Fruit fly (Drosophila melanogaster) whole organism, embryonic: Measurements from ENCODE around the gene Sp7.

Experiments used
- Adf1 ChIP-seq: fragments of 200-800 bp; sonication (Bioruptor generic); IDR thresholded peaks from 2 replicates; pipeline ENCODE4 v1.3.6; 2022; ENCODE audit warnings: missing biosample characterization, missing genetic modification characterization
- Atf-2 ChIP-seq: fragments of 200-800 bp; sonication (Bioruptor generic); optimal IDR thresholded peaks from 2 replicates; lab custom pipeline; 2016; ENCODE audit warnings: missing biosample characterization, missing genetic modification characterization
- CG10147 ChIP-seq: fragments of 200-800 bp; sonication (Bioruptor generic); optimal IDR thresholded peaks from 2 replicates; lab custom pipeline; 2019; ENCODE audit warnings: missing biosample characterization, mild to moderate bottlenecking, missing genetic modification characterization, moderate library complexity
- CG10321 ChIP-seq: fragments of 200-800 bp; sonication (Bioruptor generic); IDR thresholded peaks from 2 replicates; pipeline ENCODE4 v1.3.6; 2022; ENCODE audit warnings: missing biosample characterization, missing genetic modification characterization
- CG13287 ChIP-seq: fragments of 200-800 bp; sonication (Bioruptor generic); IDR thresholded peaks from 2 replicates; pipeline ENCODE4 v1.3.6; 2022; ENCODE audit warnings: missing biosample characterization, missing genetic modification characterization; ENCODE audit not compliant: partially characterized antibody
- CG13296 ChIP-seq: fragments of 200-800 bp; sonication (Bioruptor generic); optimal IDR thresholded peaks from 3 replicates; lab custom pipeline; 2018; ENCODE audit warnings: missing biosample characterization, mild to moderate bottlenecking, missing genetic modification characterization
- CG13894 ChIP-seq: fragments of 200-800 bp; sonication (Bioruptor generic); optimal IDR thresholded peaks from 3 replicates; lab custom pipeline; 2018; ENCODE audit warnings: missing biosample characterization, mild to moderate bottlenecking, missing genetic modification characterization, moderate library complexity
- CG1832 ChIP-seq: fragments of 200-800 bp; sonication (Bioruptor generic); optimal IDR thresholded peaks from 2 replicates; lab custom pipeline; 2017; ENCODE audit warnings: missing biosample characterization, mild to moderate bottlenecking, missing genetic modification characterization, inconsistent platforms
- CG31365 ChIP-seq: fragments of 200-800 bp; sonication (Bioruptor generic); optimal IDR thresholded peaks from 2 replicates; lab custom pipeline; 2018; ENCODE audit warnings: missing biosample characterization, mild to moderate bottlenecking, missing genetic modification characterization
- CG3163 ChIP-seq: fragments of 200-800 bp; sonication (Bioruptor generic); optimal IDR thresholded peaks from 3 replicates; lab custom pipeline; 2016; ENCODE audit warnings: missing biosample characterization, missing genetic modification characterization
- CG32767 ChIP-seq: fragments of 200-800 bp; sonication (Bioruptor generic); IDR thresholded peaks from 2 replicates; pipeline ENCODE4 v1.3.6; 2022; ENCODE audit warnings: missing biosample characterization, missing genetic modification characterization
- CG33557 ChIP-seq: fragments of 200-800 bp; sonication (Bioruptor generic); optimal IDR thresholded peaks from 2 replicates; lab custom pipeline; 2019; ENCODE audit warnings: missing biosample characterization, mild to moderate bottlenecking, missing genetic modification characterization, moderate library complexity
- CG34376 ChIP-seq: fragments of 200-800 bp; sonication (Bioruptor generic); optimal IDR thresholded peaks from 2 replicates; lab custom pipeline; 2018; ENCODE audit warnings: missing biosample characterization, mild to moderate bottlenecking, missing genetic modification characterization
- CG6272 ChIP-seq: fragments of 200-800 bp; sonication (Bioruptor generic); IDR thresholded peaks from 2 replicates; pipeline ENCODE4 v1.3.6; 2022; ENCODE audit warnings: missing biosample characterization, missing genetic modification characterization
- CG7745 ChIP-seq: fragments of 200-800 bp; sonication (Bioruptor generic); optimal IDR thresholded peaks from 2 replicates; lab custom pipeline; 2018; ENCODE audit warnings: missing biosample characterization, mild to moderate bottlenecking, missing genetic modification characterization, moderate library complexity
- CG7839 ChIP-seq: fragments of 200-800 bp; sonication (Bioruptor generic); optimal IDR thresholded peaks from 3 replicates; lab custom pipeline; 2018; ENCODE audit warnings: missing biosample characterization, mild to moderate bottlenecking, missing genetic modification characterization, moderate library complexity
- Dad ChIP-seq: fragments of 200-800 bp; sonication (Bioruptor generic); optimal IDR thresholded peaks from 3 replicates; lab custom pipeline; 2016; ENCODE audit warnings: missing biosample characterization, missing genetic modification characterization
- Deaf1 ChIP-seq: fragments of 200-800 bp; optimal IDR thresholded peaks from 3 replicates; lab custom pipeline; 2019; ENCODE audit warnings: missing biosample characterization, mild to moderate bottlenecking, missing genetic modification characterization, moderate library complexity
- E2f1 ChIP-seq: fragments of 200-800 bp; sonication (Bioruptor generic); IDR thresholded peaks from 2 replicates; pipeline ENCODE4 v1.3.6; 2022; ENCODE audit warnings: missing biosample characterization, missing genetic modification characterization
- Ets65A ChIP-seq: fragments of 200-800 bp; sonication (Bioruptor generic); peaks from one replicate; lab custom pipeline; 2016; ENCODE audit warnings: missing biosample characterization, missing genetic modification characterization
- Fer1 ChIP-seq: fragments of 200-800 bp; sonication (Bioruptor generic); optimal IDR thresholded peaks from 2 replicates; lab custom pipeline; 2017; ENCODE audit warnings: missing biosample characterization, mild to moderate bottlenecking, missing genetic modification characterization
- H2.0 ChIP-seq: fragments of 200-800 bp; sonication (Bioruptor generic); IDR thresholded peaks from 2 replicates; pipeline ENCODE4 v1.3.6; 2022; ENCODE audit warnings: missing biosample characterization, missing genetic modification characterization
- HHEX ChIP-seq: fragments of 200-800 bp; sonication (Bioruptor generic); optimal IDR thresholded peaks from 3 replicates; lab custom pipeline; 2017; ENCODE audit warnings: missing biosample characterization, mild to moderate bottlenecking, missing genetic modification characterization, missing genetic modification reagents
- Hmr ChIP-seq: fragments of 200-800 bp; sonication (Bioruptor generic); optimal IDR thresholded peaks from 3 replicates; lab custom pipeline; 2017; ENCODE audit warnings: mild to moderate bottlenecking, missing biosample characterization, missing genetic modification reagents, missing genetic modification characterization
- Trl ChIP-seq, 3 experiments: fragments of >200 bp in 2 of 3; fragments of 200-800 bp in 1 of 3; sonication (Bioruptor generic) in 1 of 3; optimal IDR thresholded peaks; 2 replicates in 1 of 3; 3 replicates in 2 of 3; lab custom pipeline; 2016 to 2017; ENCODE audit warnings: missing biosample characterization in 1 of 3, missing genetic modification characterization in 1 of 3
- abd-A ChIP-seq: fragments of 200-800 bp; sonication (Bioruptor generic); optimal IDR thresholded peaks from 3 replicates; lab custom pipeline; 2019; ENCODE audit warnings: missing biosample characterization, mild to moderate bottlenecking, missing genetic modification characterization, moderate library complexity
- bsh ChIP-seq, 2 experiments: fragments of 200-800 bp; sonication (Bioruptor generic); optimal IDR thresholded peaks; 2 replicates each; lab custom pipeline; 2017 to 2018; ENCODE audit warnings: mild to moderate bottlenecking in 2 of 2, missing biosample characterization in 2 of 2, missing genetic modification characterization in 2 of 2, moderate library complexity in 1 of 2
- chinmo ChIP-seq: fragments of 200-800 bp; sonication (Bioruptor generic); IDR thresholded peaks from 4 replicates; pipeline ENCODE4 v1.3.6; 2022; ENCODE audit warnings: missing biosample characterization, missing genetic modification characterization; ENCODE audit not compliant: partially characterized antibody
- fd64A ChIP-seq: fragments of 200-800 bp; sonication (Bioruptor generic); optimal IDR thresholded peaks from 3 replicates; lab custom pipeline; 2018; ENCODE audit warnings: missing biosample characterization, mild to moderate bottlenecking, missing genetic modification characterization
- gcm2 ChIP-seq: fragments of 200-800 bp; sonication (Bioruptor generic); optimal IDR thresholded peaks from 2 replicates; lab custom pipeline; 2016; ENCODE audit warnings: missing biosample characterization, missing genetic modification characterization
- pita ChIP-seq: fragments of 200-800 bp; sonication (Bioruptor generic); optimal IDR thresholded peaks from 2 replicates; lab custom pipeline; 2017; ENCODE audit warnings: missing biosample characterization, mild to moderate bottlenecking, missing genetic modification characterization
- scrt ChIP-seq: fragments of 200-800 bp; sonication (Bioruptor generic); optimal IDR thresholded peaks from 2 replicates; lab custom pipeline; 2018; ENCODE audit warnings: missing biosample characterization, mild to moderate bottlenecking, missing genetic modification characterization, moderate library complexity
- zen2 ChIP-seq: fragments of 200-800 bp; sonication (Bioruptor generic); IDR thresholded peaks from 3 replicates; pipeline ENCODE4 v1.3.6; 2022; ENCODE audit warnings: missing biosample characterization, missing genetic modification characterization; ENCODE audit not compliant: partially characterized antibody

Gene Sp7

DNA sequence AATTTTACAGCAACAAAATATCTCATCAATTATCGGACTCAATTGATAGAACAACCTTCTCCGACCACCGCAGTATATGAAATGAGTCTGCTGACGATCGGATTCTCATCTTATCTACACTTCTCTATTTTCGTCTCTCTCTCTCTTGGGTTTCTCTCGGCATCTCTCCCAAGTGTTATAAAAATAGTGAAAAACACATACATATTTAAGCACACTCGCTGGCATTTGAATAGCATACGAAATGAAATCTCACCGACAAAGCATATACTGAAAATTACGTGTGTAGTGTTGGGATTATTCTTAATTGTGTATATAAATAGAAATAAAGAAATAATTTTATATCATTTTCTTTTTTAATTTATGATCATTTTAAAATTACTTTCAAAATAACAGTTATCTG is 9.6 kb upstream of the Sp7 start, which contains the start of gene pyd3 (continued):
- TF ChIP-seq pita (no peak), CG31365 (tag; lab: Kevin White, UChicago) (no peak), CG13894 (tag; lab: Kevin White, UChicago) (no peak), CG7745 (no peak)

dm6 chr3R:7753518-7753917 is 6.1 kb upstream of the Sp7 start:
- TF ChIP-seq Dad (no peak), Ets65A (peak; percentile 28), Trl (optimal IDR thresholded peaks at IDR 0.05; lab: Kevin White, UChicago) (peak; percentile 15 to 21), Trl (GFP tag; optimal IDR thresholded peaks at IDR 0.05; lab: Kevin White, UChicago) (no peak), CG13287 (GFP tag; lab: Robert Waterston, UW) (peak; percentile 14; the same call in 1 of the 2 replicates), CG3163 (GFP tag; lab: Kevin White, UChicago) (peak; percentile 97), chinmo (GFP tag; lab: Robert Waterston, UW) (0 out of 4 replicates have a peak, but pooled peaks have one; percentile 21), H2.0 (no peak), Hmr (GFP tag; lab: Kevin White, UChicago) (peak; percentile 14), scrt (GFP tag; lab: Kevin White, UChicago) (peak; percentile 19), abd-A (peak; percentile 15), CG1832 (GFP tag; lab: Kevin White, UChicago) (peak; percentile 81), zen2 (GFP tag; lab: Robert Waterston, UW) (peak; percentile 15; the same call in 1 of the 3 replicates), CG13894 (tag; lab: Kevin White, UChicago) (peak; percentile 1), Atf-2 (GFP tag; lab: Kevin White, UChicago) (no peak), Adf1 (GFP tag; lab: Robert Waterston, UW) (peak; percentile 50), CG33557 (GFP tag; lab: Kevin White, UChicago) (no peak), Fer1 (GFP tag; lab: Kevin White, UChicago) (no peak), CG6272 (GFP tag; lab: Robert Waterston, UW) (no peak), CG10321 (GFP tag; lab: Robert Waterston, UW) (peak; percentile 92), Deaf1 (tag; lab: Kevin White, UChicago) (peak; percentile 97)
- TF ChIP-seq, all 482 proteins: peak for 14

DNA sequence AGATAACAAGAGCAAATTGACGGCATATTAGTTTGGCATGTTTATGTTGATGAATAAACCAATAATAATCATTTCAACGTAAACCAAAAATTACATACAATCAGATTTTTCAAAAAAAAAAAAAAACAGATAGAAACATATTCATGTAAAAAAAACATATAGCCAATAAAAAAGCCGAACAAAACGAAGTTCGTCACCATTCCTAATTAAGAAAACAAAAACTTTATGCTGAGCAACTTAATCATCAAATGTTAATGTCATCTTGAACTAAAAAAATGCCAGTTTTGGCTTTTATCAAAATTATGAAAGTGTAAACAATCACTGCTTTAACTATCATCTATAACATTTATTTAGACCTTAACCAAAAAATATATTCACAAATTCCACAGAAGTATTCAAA is 1.8 kb upstream of the Sp7 start, which contains the start of gene CG10919:
TSS of gene CG10919 (plus strand) at position 301 of the 400 bp plus-strand sequence.
- TF ChIP-seq CG7839 (tag; lab: Kevin White, UChicago), result no peak
- no peak for TF ChIP-seq E2f1
- TF ChIP-seq fd64A (GFP tag; lab: Kevin White, UChicago), result no peak
- no peak for TF ChIP-seq CG32767 (GFP tag; lab: Robert Waterston, UW)
- no peak for TF ChIP-seq HHEX (GFP tag; lab: Kevin White, UChicago)
- no peak for TF ChIP-seq CG13296
- no peak for TF ChIP-seq CG13287 (GFP tag; lab: Robert Waterston, UW)
- TF ChIP-seq, all 482 proteins: peak for 0

DNA sequence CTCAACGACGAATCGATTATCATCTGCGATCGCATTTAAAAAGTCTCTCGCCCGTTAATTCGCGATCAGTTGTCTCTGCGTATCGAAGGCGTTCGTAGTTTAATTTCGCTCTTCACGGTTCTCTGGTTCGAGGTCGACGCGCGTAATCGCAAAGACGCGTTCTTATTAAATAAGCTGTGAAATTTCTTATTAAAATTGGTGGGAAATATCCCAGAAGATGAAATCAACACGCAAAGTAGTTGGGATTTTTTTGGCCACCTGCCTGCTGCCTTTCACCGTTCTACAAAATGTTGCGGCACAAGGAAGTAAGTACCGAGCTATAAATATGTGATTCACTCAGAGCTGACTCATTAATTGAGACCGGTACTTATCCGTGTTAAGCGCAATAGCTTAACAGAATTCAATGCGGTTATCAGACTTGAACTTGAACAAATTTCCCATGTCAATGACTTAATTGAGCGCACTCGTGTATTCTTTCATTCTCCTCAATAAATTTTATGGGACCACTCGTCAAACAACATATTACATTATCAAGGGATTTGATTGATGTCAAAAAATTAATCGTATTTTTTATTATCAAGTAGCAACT is 1.5 kb downstream of the Sp7 start:
- TF ChIP-seq CG10147 (GFP tag; lab: Kevin White, UChicago) (no peak), chinmo (GFP tag; lab: Robert Waterston, UW) (0 out of 4 replicates have a peak, but pooled peaks have one; percentile 42), CG34376 (GFP tag; lab: Kevin White, UChicago) (peak; percentile 22), gcm2 (GFP tag; lab: Kevin White, UChicago) (no peak), bsh (GFP tag; optimal IDR thresholded peaks at IDR 0.05; lab: Kevin White, UChicago) (no peak)
